Worm (Caenorhabditis elegans): ENCODE data around the gene cest-4.
A peak's percentile ranks its signal among the peaks of the same experiment; 100 is the strongest.

The cest-4 gene

ce11 chrIV:6750117-6750516, 52.0 kb downstream of the cest-4 start (continued):
- TF ChIP-seq lin-14 (GFP tag; optimal IDR thresholded peaks at IDR 0.05) (peak; percentile 55), xbp-1 (tag; optimal IDR thresholded peaks at IDR 0.05) (no peak), nhr-84 (tag; optimal IDR thresholded peaks at IDR 0.05) (no peak), egl-13 (tag; optimal IDR thresholded peaks at IDR 0.05) (no peak), unc-98 (GFP tag; IDR thresholded peaks at IDR 0.05) (no peak), unc-30 (tag; optimal IDR thresholded peaks at IDR 0.05) (no peak), alr-1 (tag; optimal IDR thresholded peaks at IDR 0.05; ENCODE audit: borderline replicate concordance) (no peak), mdl-1 (tag; optimal IDR thresholded peaks at IDR 0.05) (no peak), ceh-88 (GFP tag; IDR thresholded peaks at IDR 0.05) (no peak), nhr-237 (tag; optimal IDR thresholded peaks at IDR 0.05) (no peak), sox-4 (tag; optimal IDR thresholded peaks at IDR 0.05) (no peak), sup-37 (GFP tag; optimal IDR thresholded peaks at IDR 0.05) (no peak), pax-3 (tag; optimal IDR thresholded peaks at IDR 0.05) (no peak), tbx-2 (tag; optimal IDR thresholded peaks at IDR 0.05) (no peak), ceh-90 (tag; optimal IDR thresholded peaks at IDR 0.05) (no peak), aha-1 (tag; optimal IDR thresholded peaks at IDR 0.05) (no peak), ztf-11 (tag; optimal IDR thresholded peaks at IDR 0.05) (no peak), fos-1 (tag; optimal IDR thresholded peaks at IDR 0.05) (no peak), sptf-1 (tag; optimal IDR thresholded peaks at IDR 0.05) (no peak), ztf-4 (tag; optimal IDR thresholded peaks at IDR 0.05) (no peak), nhr-20 (tag; optimal IDR thresholded peaks at IDR 0.05) (peak; percentile 6), zag-1 (tag; optimal IDR thresholded peaks at IDR 0.05) (no peak), blmp-1 (tag; optimal IDR thresholded peaks at IDR 0.05) (no peak), hlh-4 (tag; optimal IDR thresholded peaks at IDR 0.05) (no peak), lsy-2 (tag; optimal IDR thresholded peaks at IDR 0.05) (peak in 1 of 2 experiments; percentile 22), isw-1 (GFP tag; IDR thresholded peaks at IDR 0.05) (no peak), snu-23 (GFP tag; optimal IDR thresholded peaks at IDR 0.05) (peak; percentile 22), vab-15 (tag; optimal IDR thresholded peaks at IDR 0.05) (no peak)
